Worm (Caenorhabditis elegans) whole organism, young adult: Measurements from ENCODE around the gene spin-1.

Source experiments
- F22D6.2 ChIP-seq: sonication (generic microtip); optimal IDR thresholded peaks from 2 replicates; lab custom pipeline; 2016; ENCODE audit warnings: mild to moderate bottlenecking, missing genetic modification characterization, missing compliant biosample characterization
- bed-1 ChIP-seq: fragments of 200-800 bp; sonication (Bioruptor generic); IDR thresholded peaks from 2 replicates; pipeline ENCODE4 v1.3.6; 2022; ENCODE audit warnings: missing genetic modification reagents, missing genetic modification characterization, missing compliant biosample characterization
- dpl-1 ChIP-seq: fragments of 150-350 bp; optimal IDR thresholded peaks from 2 replicates; lab custom pipeline; 2014; ENCODE audit warnings: missing biosample characterization, missing genetic modification reagents, missing genetic modification characterization
- hmg-1.2 ChIP-seq: fragments of 200-800 bp; sonication (Bioruptor generic); IDR thresholded peaks from 2 replicates; pipeline ENCODE4 v1.3.6; 2022; ENCODE audit warnings: missing genetic modification reagents, missing genetic modification characterization, missing compliant biosample characterization

DNA sequence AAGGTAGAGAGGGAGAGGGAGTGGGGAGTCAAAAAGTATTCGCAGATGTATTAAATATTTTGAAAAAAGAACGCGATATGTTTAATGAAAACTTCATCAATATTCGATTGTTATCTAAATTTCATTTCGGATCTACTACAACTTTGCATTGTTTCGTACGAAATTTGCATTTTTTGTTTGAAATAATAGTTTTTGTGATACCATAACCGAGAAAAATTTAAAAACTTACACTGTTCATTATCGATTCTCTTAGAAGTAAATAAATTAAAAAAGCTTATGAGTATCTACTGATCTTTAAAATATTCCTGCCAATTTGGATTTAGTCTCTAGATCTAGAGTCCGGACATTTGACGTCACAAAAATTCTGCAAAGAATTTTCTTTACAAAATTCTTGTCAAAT is 34.5 kb upstream of the spin-1 start, which contains the start of gene R07B7.9:
- TF ChIP-seq bed-1, result no peak
- TF ChIP-seq dpl-1 (GFP tag; lab: Kevin White, UChicago), result no peak
- no peak for TF ChIP-seq hmg-1.2 (GFP tag; lab: Robert Waterston, UW)
- TF ChIP-seq F22D6.2 (tag; lab: Kevin White, UChicago), result no peak
